Worm (Caenorhabditis elegans) whole organism, L2 larva: Measurements from ENCODE around the gene T06E4.7.

ENCODE experiments used
- C34F6.9 ChIP-seq: fragments of 150-350 bp; optimal IDR thresholded peaks from 2 replicates; lab custom pipeline; 2014; ENCODE audit warnings: missing biosample characterization, missing genetic modification characterization
- R02D3.7 ChIP-seq: fragments of 150-350 bp; optimal IDR thresholded peaks from 2 replicates; lab custom pipeline; 2014; ENCODE audit warnings: missing biosample characterization, missing genetic modification characterization
- ZK546.5 ChIP-seq: sonication (generic microtip); optimal IDR thresholded peaks from 2 replicates; lab custom pipeline; 2017; ENCODE audit warnings: missing biosample characterization, missing genetic modification characterization
- alr-1 ChIP-seq: fragments of 150-350 bp; optimal IDR thresholded peaks from 2 replicates; lab custom pipeline; 2014; ENCODE audit warnings: missing biosample characterization, missing genetic modification characterization
- ama-1 ChIP-seq: fragments of 150-350 bp; optimal IDR thresholded peaks from 2 replicates; lab custom pipeline; 2018; ENCODE audit warnings: inconsistent platforms
- blmp-1 ChIP-seq: sonication (generic microtip); optimal IDR thresholded peaks from 2 replicates; lab custom pipeline; 2017; ENCODE audit warnings: missing genetic modification characterization, mild to moderate bottlenecking, missing compliant biosample characterization, antibody characterized with exemption, moderate library complexity; ENCODE audit not compliant: insufficient read depth
- ceh-16 ChIP-seq: fragments of 150-350 bp; optimal IDR thresholded peaks from 2 replicates; lab custom pipeline; 2014; ENCODE audit warnings: missing biosample characterization, missing genetic modification characterization
- ceh-82 ChIP-seq: fragments of 150-350 bp; optimal IDR thresholded peaks from 2 replicates; lab custom pipeline; 2014; ENCODE audit warnings: missing biosample characterization, missing genetic modification characterization
- crh-2 ChIP-seq: sonication (generic microtip); optimal IDR thresholded peaks from 2 replicates; lab custom pipeline; 2017; ENCODE audit warnings: missing biosample characterization, missing genetic modification characterization
- dmd-4 ChIP-seq: sonication (generic microtip); optimal IDR thresholded peaks from 2 replicates; lab custom pipeline; 2017; ENCODE audit warnings: missing biosample characterization, missing genetic modification characterization
- egl-27 ChIP-seq: sonication (generic microtip); optimal IDR thresholded peaks from 3 replicates; lab custom pipeline; 2017; ENCODE audit warnings: missing biosample characterization, missing genetic modification reagents, missing genetic modification characterization
- elt-3 ChIP-seq: sonication (generic microtip); optimal IDR thresholded peaks from 2 replicates; lab custom pipeline; 2017; ENCODE audit warnings: missing biosample characterization, missing genetic modification characterization
- fos-1 ChIP-seq: fragments of 150-350 bp; optimal IDR thresholded peaks from 2 replicates; lab custom pipeline; 2014; ENCODE audit warnings: missing biosample characterization, missing genetic modification characterization
- gmeb-1 ChIP-seq: fragments of 150-350 bp; optimal IDR thresholded peaks from 2 replicates; lab custom pipeline; 2014; ENCODE audit warnings: missing biosample characterization, missing genetic modification characterization
- lin-11 ChIP-seq: fragments of 150-350 bp; sonication (generic microtip); optimal IDR thresholded peaks from 2 replicates; lab custom pipeline; 2014; ENCODE audit warnings: missing biosample characterization, missing genetic modification characterization, inconsistent platforms, mixed read lengths
- lin-13 ChIP-seq: fragments of 150-350 bp; optimal IDR thresholded peaks from 2 replicates; lab custom pipeline; 2014; ENCODE audit warnings: missing biosample characterization, missing genetic modification reagents, missing genetic modification characterization
- lin-39 ChIP-seq: fragments of 150-350 bp; optimal IDR thresholded peaks from 2 replicates; lab custom pipeline; 2014; ENCODE audit warnings: missing biosample characterization, missing genetic modification reagents, missing genetic modification characterization
- lsy-2 ChIP-seq, 2 experiments: fragments of 150-350 bp in 1 of 2; sonication (generic microtip) in 1 of 2; optimal IDR thresholded peaks; 2 replicates each; lab custom pipeline; 2014 to 2017; ENCODE audit warnings: missing biosample characterization in 2 of 2, missing genetic modification characterization in 2 of 2
- mbf-1 ChIP-seq: sonication (generic microtip); optimal IDR thresholded peaks from 2 replicates; lab custom pipeline; 2017; ENCODE audit warnings: missing biosample characterization, missing genetic modification characterization
- mdl-1 ChIP-seq, 2 experiments: fragments of 150-350 bp in 1 of 2; sonication (generic microtip) in 1 of 2; optimal IDR thresholded peaks; 2 replicates each; lab custom pipeline; 2017; ENCODE audit warnings: missing biosample characterization in 2 of 2, missing genetic modification characterization in 2 of 2
- nhr-10 ChIP-seq: sonication (generic microtip); optimal IDR thresholded peaks from 2 replicates; lab custom pipeline; 2017; ENCODE audit warnings: missing biosample characterization, missing genetic modification characterization
- nhr-11 ChIP-seq: fragments of 150-350 bp; optimal IDR thresholded peaks from 2 replicates; lab custom pipeline; 2014; ENCODE audit warnings: missing biosample characterization, missing genetic modification characterization
- nhr-12 ChIP-seq: fragments of 150-350 bp; optimal IDR thresholded peaks from 2 replicates; lab custom pipeline; 2014; ENCODE audit warnings: missing biosample characterization, missing genetic modification characterization
- nhr-129 ChIP-seq: fragments of 150-350 bp; optimal IDR thresholded peaks from 2 replicates; lab custom pipeline; 2014; ENCODE audit warnings: missing biosample characterization, missing genetic modification characterization
- nhr-21 ChIP-seq: fragments of 150-350 bp; optimal IDR thresholded peaks from 2 replicates; lab custom pipeline; 2014; ENCODE audit warnings: missing biosample characterization, missing genetic modification characterization
- nhr-23 ChIP-seq: fragments of 150-350 bp; optimal IDR thresholded peaks from 2 replicates; lab custom pipeline; 2014; ENCODE audit warnings: missing biosample characterization, missing genetic modification reagents, missing genetic modification characterization
- nhr-25 ChIP-seq: fragments of 150-350 bp; sonication (generic microtip); optimal IDR thresholded peaks from 3 replicates; lab custom pipeline; 2014; ENCODE audit warnings: missing biosample characterization, missing genetic modification characterization
- nhr-6 ChIP-seq: fragments of 150-350 bp; optimal IDR thresholded peaks from 2 replicates; lab custom pipeline; 2014; ENCODE audit warnings: missing biosample characterization, missing genetic modification characterization
- peb-1 ChIP-seq: fragments of 150-350 bp; optimal IDR thresholded peaks from 2 replicates; lab custom pipeline; 2014; ENCODE audit warnings: missing biosample characterization, missing genetic modification characterization
- skn-1 ChIP-seq: sonication (generic microtip); optimal IDR thresholded peaks from 2 replicates; lab custom pipeline; 2017; ENCODE audit warnings: missing biosample characterization, missing genetic modification characterization
- sma-3 ChIP-seq: sonication (generic microtip); optimal IDR thresholded peaks from 2 replicates; lab custom pipeline; 2016; ENCODE audit warnings: missing genetic modification reagents, missing genetic modification characterization, missing compliant biosample characterization
- sma-9 ChIP-seq, 2 experiments: fragments of 150-350 bp in 1 of 2; sonication (generic microtip) in 1 of 2; optimal IDR thresholded peaks; 2 replicates each; lab custom pipeline; 2014 to 2016; ENCODE audit warnings: missing genetic modification characterization in 2 of 2, mild to moderate bottlenecking in 1 of 2, missing biosample characterization in 1 of 2, missing compliant biosample characterization in 1 of 2, missing genetic modification reagents in 1 of 2, moderate library complexity in 1 of 2
- snpc-4 ChIP-seq: fragments of 150-350 bp; optimal IDR thresholded peaks from 2 replicates; lab custom pipeline; 2014; ENCODE audit warnings: missing biosample characterization, missing genetic modification characterization
- unc-55 ChIP-seq: fragments of 150-350 bp; sonication (generic microtip); optimal IDR thresholded peaks from 3 replicates; lab custom pipeline; 2014; ENCODE audit warnings: missing biosample characterization, missing genetic modification reagents, missing genetic modification characterization
- unc-62 ChIP-seq: fragments of 150-350 bp; optimal IDR thresholded peaks from 2 replicates; lab custom pipeline; 2014; ENCODE audit warnings: missing biosample characterization, missing genetic modification reagents, missing genetic modification characterization
- zag-1 ChIP-seq: fragments of 150-350 bp; optimal IDR thresholded peaks from 2 replicates; lab custom pipeline; 2014; ENCODE audit warnings: missing biosample characterization, missing genetic modification characterization
- ztf-1 ChIP-seq: fragments of 200-800 bp; sonication (Bioruptor generic); conservative IDR thresholded peaks from 2 replicates; pipeline ENCODE4 v1.3.6; 2022; ENCODE audit warnings: missing genetic modification characterization, missing compliant biosample characterization
- ztf-11 ChIP-seq: sonication (generic microtip); optimal IDR thresholded peaks from 2 replicates; lab custom pipeline; 2017; ENCODE audit warnings: missing biosample characterization, missing genetic modification characterization
- ztf-4 ChIP-seq: fragments of 150-350 bp; optimal IDR thresholded peaks from 2 replicates; lab custom pipeline; 2014; ENCODE audit warnings: missing biosample characterization, missing genetic modification characterization

T06E4.7 gene

ce11 chrV:9632348-9632747 lies 6.2 kb downstream of the T06E4.7 start:
- TF ChIP-seq nhr-23 (tag; lab: Kevin White, UChicago) (no peak), R02D3.7 (tag; lab: Kevin White, UChicago) (no peak), C34F6.9 (tag; lab: Kevin White, UChicago) (no peak), mbf-1 (tag; lab: Kevin White, UChicago) (no peak), snpc-4 (tag; lab: Kevin White, UChicago) (no peak), ama-1 (lab: Kevin White, UChicago) (no peak), unc-62 (GFP tag; lab: Kevin White, UChicago) (no peak), blmp-1 (no peak), nhr-12 (tag; lab: Kevin White, UChicago) (no peak), gmeb-1 (tag; lab: Kevin White, UChicago) (no peak), ztf-1 (no peak), ztf-4 (tag; lab: Kevin White, UChicago) (no peak), ceh-16 (tag; lab: Kevin White, UChicago) (no peak), alr-1 (tag; lab: Kevin White, UChicago) (no peak), lin-39 (no peak), skn-1 (no peak), unc-55 (GFP tag; lab: Kevin White, UChicago) (no peak), mdl-1 (tag; optimal IDR thresholded peaks at IDR 0.05; lab: Kevin White, UChicago) (no peak), ztf-11 (tag; lab: Kevin White, UChicago) (no peak), nhr-10 (tag; lab: Kevin White, UChicago) (no peak)

DNA sequence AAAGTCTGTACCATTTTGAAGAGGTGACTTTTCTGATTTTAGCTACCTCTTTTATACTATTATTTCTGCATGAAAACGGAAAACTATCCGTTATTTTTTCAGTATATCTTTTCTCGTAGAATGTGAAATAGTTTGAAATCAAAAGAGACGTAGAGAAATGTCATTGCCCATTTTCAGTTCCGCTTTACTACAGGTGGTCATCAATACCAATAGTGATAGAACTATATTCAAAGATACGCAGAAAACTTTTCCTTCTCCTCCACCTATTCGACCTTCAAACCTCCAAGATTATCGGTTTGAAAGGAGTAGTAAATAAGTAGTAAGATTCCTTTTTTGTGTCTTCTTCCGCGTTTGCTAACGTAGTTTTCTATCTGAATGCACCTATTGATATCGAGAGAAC lies 7.1 kb downstream of the T06E4.7 start, which contains the start of gene col-147:
TSS of gene col-147 (minus strand) at position 26 of the 400 bp plus-strand sequence.
- no peak for TF ChIP-seq elt-3
- no peak for TF ChIP-seq nhr-10 (tag; lab: Kevin White, UChicago)
- TF ChIP-seq ztf-11 (tag; lab: Kevin White, UChicago): no peak
- TF ChIP-seq sma-9 (GFP tag; optimal IDR thresholded peaks at IDR 0.05; lab: Kevin White, UChicago): peak; percentile 52
- no peak for TF ChIP-seq sma-9 (tag; optimal IDR thresholded peaks at IDR 0.05; lab: Kevin White, UChicago)
- peak; percentile 73 for TF ChIP-seq blmp-1
- no peak for TF ChIP-seq egl-27 (tag; lab: Kevin White, UChicago)
- TF ChIP-seq unc-62 (GFP tag; lab: Kevin White, UChicago): no peak
- TF ChIP-seq lin-11 (tag; lab: Kevin White, UChicago): no peak
- TF ChIP-seq mdl-1 (tag; optimal IDR thresholded peaks at IDR 0.05; lab: Kevin White, UChicago): no peak
- peak; percentile 10 for TF ChIP-seq fos-1 (tag; lab: Kevin White, UChicago)
- TF ChIP-seq lin-13 (GFP tag; lab: Kevin White, UChicago): no peak
- peak; percentile 22 for TF ChIP-seq sma-3
- TF ChIP-seq skn-1: no peak
- peak; percentile 34 for TF ChIP-seq crh-2 (tag; lab: Kevin White, UChicago)
- peak; percentile 67 for TF ChIP-seq nhr-25 (tag; lab: Kevin White, UChicago)
- TF ChIP-seq lsy-2 (tag; optimal IDR thresholded peaks at IDR 0.05; lab: Kevin White, UChicago): no peak

ce11 chrV:9645507-9645906 lies 19.3 kb downstream of the T06E4.7 start, which contains the start of the genes atl-1 and hcp-2:
atl-1 (minus strand) TSS chrV:9645595.
hcp-2 (plus strand) TSS chrV:9645859.
- peak; percentile 45 for TF ChIP-seq gmeb-1 (tag; lab: Kevin White, UChicago)
- no peak for TF ChIP-seq nhr-23 (tag; lab: Kevin White, UChicago)

DNA sequence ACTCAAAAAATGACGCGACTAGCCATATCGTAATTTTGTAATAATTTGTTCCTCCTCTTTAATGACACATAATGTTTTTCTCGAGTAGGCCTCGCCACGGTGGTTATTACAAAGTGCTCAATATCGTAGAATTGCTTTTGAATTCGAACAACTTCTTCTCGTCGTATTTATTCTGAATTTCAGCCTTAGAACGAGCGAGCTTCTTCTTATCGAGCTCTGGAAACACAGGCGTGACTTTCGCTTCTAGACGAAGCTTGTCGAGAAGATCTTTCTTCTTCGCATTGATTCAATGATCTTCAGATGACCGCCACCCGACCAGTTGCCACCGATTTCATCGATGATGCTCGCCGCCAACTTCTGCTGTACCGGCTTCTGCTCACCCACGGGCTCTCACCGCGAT lies 25.1 kb downstream of the T06E4.7 start, which contains the start of gene T06E4.21:
TSS of gene T06E4.21 (plus strand) at position 301 of the 400 bp plus-strand sequence.
- TF ChIP-seq dmd-4 (no peak), mbf-1 (tag; lab: Kevin White, UChicago) (no peak), R02D3.7 (tag; lab: Kevin White, UChicago) (no peak), peb-1 (tag; lab: Kevin White, UChicago) (no peak)
- TF ChIP-seq, all 48 proteins: peak for 0

ce11 chrV:9654154-9654805 lies 28.1 kb downstream of the T06E4.7 start, which contains the start of gene cyp-29A4:
cyp-29A4 (plus strand) TSS chrV:9654755.
- peak; percentile 23 for TF ChIP-seq nhr-129 (tag; lab: Kevin White, UChicago)
- no peak for TF ChIP-seq lin-13 (GFP tag; lab: Kevin White, UChicago)
- TF ChIP-seq unc-55 (GFP tag; lab: Kevin White, UChicago): no peak
- no peak for TF ChIP-seq fos-1 (tag; lab: Kevin White, UChicago)
- no peak for TF ChIP-seq snpc-4 (tag; lab: Kevin White, UChicago)
- no peak for TF ChIP-seq ceh-82
- no peak for TF ChIP-seq zag-1 (tag; lab: Kevin White, UChicago)
- no peak for TF ChIP-seq nhr-6 (tag; lab: Kevin White, UChicago)
- no peak for TF ChIP-seq ztf-1
- TF ChIP-seq lsy-2 (tag; optimal IDR thresholded peaks at IDR 0.05; lab: Kevin White, UChicago): no peak
- no peak for TF ChIP-seq nhr-11 (tag; lab: Kevin White, UChicago)
- peak; percentile 48 for TF ChIP-seq nhr-21 (tag; lab: Kevin White, UChicago)
- no peak for TF ChIP-seq ZK546.5 (tag; lab: Kevin White, UChicago)
- TF ChIP-seq sma-9 (GFP tag; optimal IDR thresholded peaks at IDR 0.05; lab: Kevin White, UChicago): peak; percentile 35
- no peak for TF ChIP-seq sma-9 (tag; optimal IDR thresholded peaks at IDR 0.05; lab: Kevin White, UChicago)
